Fruit fly (Drosophila melanogaster): ENCODE results near the gene Alg12.

DNA sequence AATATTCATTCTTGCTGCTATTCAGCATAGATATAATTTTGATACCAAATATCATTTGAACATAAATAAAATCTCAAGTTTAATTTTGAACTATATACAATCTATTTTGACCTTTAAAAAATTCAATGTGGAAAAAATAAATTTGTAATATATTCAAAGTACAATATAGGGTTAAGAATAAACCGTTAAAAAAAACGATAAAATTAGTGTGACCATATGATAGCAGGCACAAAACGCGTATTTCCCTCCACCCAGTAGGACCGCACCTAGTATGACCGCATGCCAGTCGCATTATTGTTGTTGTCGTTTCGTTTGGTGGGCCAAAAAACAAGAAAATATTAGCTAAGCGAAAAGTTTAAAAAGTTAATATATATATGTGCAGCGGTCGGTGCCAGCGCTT, 36.7 kb downstream of the Alg12 start, which contains the start of gene CG8516:
- peak; percentile 16 for TF ChIP-seq CG15710 (tag; optimal IDR thresholded peaks at IDR 0.05)
- no peak for TF ChIP-seq rn (GFP tag; IDR thresholded peaks at IDR 0.05)
- no peak for TF ChIP-seq CG13204 (GFP tag; optimal IDR thresholded peaks at IDR 0.05)
- peak; percentile 35 for TF ChIP-seq CG8159 (tag; optimal IDR thresholded peaks at IDR 0.05)
- peak; percentile 34 for TF ChIP-seq CG17806 (tag; optimal IDR thresholded peaks at IDR 0.05)
- TF ChIP-seq Ets98B (GFP tag; IDR thresholded peaks at IDR 0.05): peak; percentile 20; the same call in 1 of the 2 replicates
- no peak for TF ChIP-seq Pif1A (GFP tag; optimal IDR thresholded peaks at IDR 0.05)
- no peak for TF ChIP-seq CG14655 (GFP tag; optimal IDR thresholded peaks at IDR 0.05)

All from whole organism, pupa.